Worm (Caenorhabditis elegans) whole organism, L2 larva: ENCODE measurements around the gene F28H7.2.

Source experiments
- C34F6.9 ChIP-seq: fragments of 150-350 bp; optimal IDR thresholded peaks from 2 replicates; lab custom pipeline; 2014; ENCODE audit warnings: missing biosample characterization, missing genetic modification characterization
- F13H6.1 ChIP-seq: sonication (generic microtip); optimal IDR thresholded peaks from 2 replicates; lab custom pipeline; 2016; ENCODE audit warnings: missing genetic modification characterization, missing compliant biosample characterization
- R02D3.7 ChIP-seq: fragments of 150-350 bp; optimal IDR thresholded peaks from 2 replicates; lab custom pipeline; 2014; ENCODE audit warnings: missing biosample characterization, missing genetic modification characterization
- Y55F3AM.14 ChIP-seq: fragments of 200-800 bp; sonication (Bioruptor generic); optimal IDR thresholded peaks from 2 replicates; lab custom pipeline; 2018; ENCODE audit warnings: mild to moderate bottlenecking, missing genetic modification characterization, missing compliant biosample characterization
- ZK546.5 ChIP-seq: sonication (generic microtip); optimal IDR thresholded peaks from 2 replicates; lab custom pipeline; 2017; ENCODE audit warnings: missing biosample characterization, missing genetic modification characterization
- alr-1 ChIP-seq: fragments of 150-350 bp; optimal IDR thresholded peaks from 2 replicates; lab custom pipeline; 2014; ENCODE audit warnings: missing biosample characterization, missing genetic modification characterization
- aly-2 ChIP-seq: fragments of 150-350 bp; optimal IDR thresholded peaks from 2 replicates; lab custom pipeline; 2014; ENCODE audit warnings: missing biosample characterization, missing genetic modification characterization
- ama-1 ChIP-seq: fragments of 150-350 bp; optimal IDR thresholded peaks from 2 replicates; lab custom pipeline; 2018; ENCODE audit warnings: inconsistent platforms
- blmp-1 ChIP-seq: sonication (generic microtip); optimal IDR thresholded peaks from 2 replicates; lab custom pipeline; 2017; ENCODE audit warnings: missing genetic modification characterization, mild to moderate bottlenecking, missing compliant biosample characterization, antibody characterized with exemption, moderate library complexity; ENCODE audit not compliant: insufficient read depth
- ceh-16 ChIP-seq: fragments of 150-350 bp; optimal IDR thresholded peaks from 2 replicates; lab custom pipeline; 2014; ENCODE audit warnings: missing biosample characterization, missing genetic modification characterization
- ceh-82 ChIP-seq: fragments of 150-350 bp; optimal IDR thresholded peaks from 2 replicates; lab custom pipeline; 2014; ENCODE audit warnings: missing biosample characterization, missing genetic modification characterization
- crh-2 ChIP-seq: sonication (generic microtip); optimal IDR thresholded peaks from 2 replicates; lab custom pipeline; 2017; ENCODE audit warnings: missing biosample characterization, missing genetic modification characterization
- dmd-4 ChIP-seq: sonication (generic microtip); optimal IDR thresholded peaks from 2 replicates; lab custom pipeline; 2017; ENCODE audit warnings: missing biosample characterization, missing genetic modification characterization
- egl-27 ChIP-seq: sonication (generic microtip); optimal IDR thresholded peaks from 3 replicates; lab custom pipeline; 2017; ENCODE audit warnings: missing biosample characterization, missing genetic modification reagents, missing genetic modification characterization
- elt-1 ChIP-seq: fragments of 150-350 bp; optimal IDR thresholded peaks from 2 replicates; lab custom pipeline; 2014; ENCODE audit warnings: missing biosample characterization, missing genetic modification characterization
- elt-3 ChIP-seq: sonication (generic microtip); optimal IDR thresholded peaks from 2 replicates; lab custom pipeline; 2017; ENCODE audit warnings: missing biosample characterization, missing genetic modification characterization
- fos-1 ChIP-seq: fragments of 150-350 bp; optimal IDR thresholded peaks from 2 replicates; lab custom pipeline; 2014; ENCODE audit warnings: missing biosample characterization, missing genetic modification characterization
- gmeb-1 ChIP-seq: fragments of 150-350 bp; optimal IDR thresholded peaks from 2 replicates; lab custom pipeline; 2014; ENCODE audit warnings: missing biosample characterization, missing genetic modification characterization
- lin-11 ChIP-seq: fragments of 150-350 bp; sonication (generic microtip); optimal IDR thresholded peaks from 2 replicates; lab custom pipeline; 2014; ENCODE audit warnings: missing biosample characterization, missing genetic modification characterization, inconsistent platforms, mixed read lengths
- lin-13 ChIP-seq: fragments of 150-350 bp; optimal IDR thresholded peaks from 2 replicates; lab custom pipeline; 2014; ENCODE audit warnings: missing biosample characterization, missing genetic modification reagents, missing genetic modification characterization
- lin-39 ChIP-seq: fragments of 150-350 bp; optimal IDR thresholded peaks from 2 replicates; lab custom pipeline; 2014; ENCODE audit warnings: missing biosample characterization, missing genetic modification reagents, missing genetic modification characterization
- lsy-2 ChIP-seq, 2 experiments: fragments of 150-350 bp in 1 of 2; sonication (generic microtip) in 1 of 2; optimal IDR thresholded peaks; 2 replicates each; lab custom pipeline; 2014 to 2017; ENCODE audit warnings: missing biosample characterization in 2 of 2, missing genetic modification characterization in 2 of 2
- mab-5 ChIP-seq: fragments of 150-350 bp; optimal IDR thresholded peaks from 2 replicates; lab custom pipeline; 2014; ENCODE audit warnings: missing biosample characterization, missing genetic modification characterization
- mbf-1 ChIP-seq: sonication (generic microtip); optimal IDR thresholded peaks from 2 replicates; lab custom pipeline; 2017; ENCODE audit warnings: missing biosample characterization, missing genetic modification characterization
- mdl-1 ChIP-seq, 2 experiments: fragments of 150-350 bp in 1 of 2; sonication (generic microtip) in 1 of 2; optimal IDR thresholded peaks; 2 replicates each; lab custom pipeline; 2017; ENCODE audit warnings: missing biosample characterization in 2 of 2, missing genetic modification characterization in 2 of 2
- nhr-10 ChIP-seq: sonication (generic microtip); optimal IDR thresholded peaks from 2 replicates; lab custom pipeline; 2017; ENCODE audit warnings: missing biosample characterization, missing genetic modification characterization
- nhr-11 ChIP-seq: fragments of 150-350 bp; optimal IDR thresholded peaks from 2 replicates; lab custom pipeline; 2014; ENCODE audit warnings: missing biosample characterization, missing genetic modification characterization
- nhr-12 ChIP-seq: fragments of 150-350 bp; optimal IDR thresholded peaks from 2 replicates; lab custom pipeline; 2014; ENCODE audit warnings: missing biosample characterization, missing genetic modification characterization
- nhr-129 ChIP-seq: fragments of 150-350 bp; optimal IDR thresholded peaks from 2 replicates; lab custom pipeline; 2014; ENCODE audit warnings: missing biosample characterization, missing genetic modification characterization
- nhr-23 ChIP-seq: fragments of 150-350 bp; optimal IDR thresholded peaks from 2 replicates; lab custom pipeline; 2014; ENCODE audit warnings: missing biosample characterization, missing genetic modification reagents, missing genetic modification characterization
- nhr-77 ChIP-seq: fragments of 150-350 bp; optimal IDR thresholded peaks from 2 replicates; lab custom pipeline; 2014; ENCODE audit warnings: missing biosample characterization, missing genetic modification characterization
- peb-1 ChIP-seq: fragments of 150-350 bp; optimal IDR thresholded peaks from 2 replicates; lab custom pipeline; 2014; ENCODE audit warnings: missing biosample characterization, missing genetic modification characterization
- sem-4 ChIP-seq: fragments of 150-350 bp; optimal IDR thresholded peaks from 2 replicates; lab custom pipeline; 2014; ENCODE audit warnings: missing biosample characterization, missing genetic modification reagents, missing genetic modification characterization
- skn-1 ChIP-seq: sonication (generic microtip); optimal IDR thresholded peaks from 2 replicates; lab custom pipeline; 2017; ENCODE audit warnings: missing biosample characterization, missing genetic modification characterization
- sma-3 ChIP-seq: sonication (generic microtip); optimal IDR thresholded peaks from 2 replicates; lab custom pipeline; 2016; ENCODE audit warnings: missing genetic modification reagents, missing genetic modification characterization, missing compliant biosample characterization
- sma-9 ChIP-seq, 2 experiments: fragments of 150-350 bp in 1 of 2; sonication (generic microtip) in 1 of 2; optimal IDR thresholded peaks; 2 replicates each; lab custom pipeline; 2014 to 2016; ENCODE audit warnings: missing genetic modification characterization in 2 of 2, mild to moderate bottlenecking in 1 of 2, missing biosample characterization in 1 of 2, missing compliant biosample characterization in 1 of 2, missing genetic modification reagents in 1 of 2, moderate library complexity in 1 of 2
- snpc-4 ChIP-seq: fragments of 150-350 bp; optimal IDR thresholded peaks from 2 replicates; lab custom pipeline; 2014; ENCODE audit warnings: missing biosample characterization, missing genetic modification characterization
- unc-39 ChIP-seq: fragments of 150-350 bp; optimal IDR thresholded peaks from 2 replicates; lab custom pipeline; 2014; ENCODE audit warnings: missing biosample characterization, missing genetic modification characterization
- unc-55 ChIP-seq: fragments of 150-350 bp; sonication (generic microtip); optimal IDR thresholded peaks from 3 replicates; lab custom pipeline; 2014; ENCODE audit warnings: missing biosample characterization, missing genetic modification reagents, missing genetic modification characterization
- unc-62 ChIP-seq: fragments of 150-350 bp; optimal IDR thresholded peaks from 2 replicates; lab custom pipeline; 2014; ENCODE audit warnings: missing biosample characterization, missing genetic modification reagents, missing genetic modification characterization
- zag-1 ChIP-seq: fragments of 150-350 bp; optimal IDR thresholded peaks from 2 replicates; lab custom pipeline; 2014; ENCODE audit warnings: missing biosample characterization, missing genetic modification characterization
- ztf-1 ChIP-seq: fragments of 200-800 bp; sonication (Bioruptor generic); conservative IDR thresholded peaks from 2 replicates; pipeline ENCODE4 v1.3.6; 2022; ENCODE audit warnings: missing genetic modification characterization, missing compliant biosample characterization
- ztf-11 ChIP-seq: sonication (generic microtip); optimal IDR thresholded peaks from 2 replicates; lab custom pipeline; 2017; ENCODE audit warnings: missing biosample characterization, missing genetic modification characterization
- ztf-4 ChIP-seq: fragments of 150-350 bp; optimal IDR thresholded peaks from 2 replicates; lab custom pipeline; 2014; ENCODE audit warnings: missing biosample characterization, missing genetic modification characterization

Gene F28H7.2

DNA sequence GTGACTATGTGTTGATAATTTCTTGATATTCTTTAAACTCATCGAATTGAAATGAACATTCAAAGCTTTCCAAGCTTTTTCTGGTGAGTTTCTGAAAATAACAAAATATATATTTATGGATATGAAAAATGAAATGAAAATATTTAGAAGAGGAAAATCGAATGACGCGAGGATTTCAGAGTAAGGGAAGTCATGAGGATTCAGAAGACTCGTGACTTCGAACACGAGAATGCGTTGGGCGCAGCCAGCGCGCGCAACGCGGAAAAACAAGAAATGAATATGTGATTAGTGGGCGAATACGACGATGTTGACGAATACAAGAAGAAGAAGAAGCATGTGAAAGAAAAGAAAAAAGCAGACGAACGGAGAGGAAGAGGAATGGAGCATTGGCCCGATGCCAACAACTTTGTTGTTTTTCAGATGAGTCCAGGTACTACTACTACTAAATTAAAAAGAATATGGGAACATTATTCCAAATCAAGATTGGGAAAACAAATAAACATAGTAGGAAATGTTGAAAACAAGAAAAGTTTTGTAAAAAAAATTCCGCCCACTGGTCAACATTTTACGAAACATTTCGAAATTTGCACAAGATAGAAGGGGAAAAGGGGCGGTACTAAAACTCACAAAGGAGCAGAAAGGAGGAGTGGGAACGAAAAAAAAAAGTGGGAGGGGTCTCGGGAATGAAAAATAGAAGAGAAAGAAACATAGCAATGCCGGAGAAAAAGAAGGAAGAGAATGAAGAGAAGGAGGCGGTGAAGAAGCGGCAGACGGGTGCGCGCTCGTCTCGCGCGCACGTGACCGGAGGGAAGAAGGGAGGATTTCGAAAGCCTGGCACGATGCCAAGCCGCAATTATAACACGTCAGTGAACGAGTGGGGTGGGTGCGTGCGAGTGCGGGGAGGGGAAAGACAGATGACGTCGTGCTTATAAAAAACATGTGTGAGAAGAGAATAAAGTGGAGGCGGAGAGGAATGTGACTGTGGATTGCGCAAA is 32.2 kb upstream of the F28H7.2 start (continued):
- TF ChIP-seq mdl-1 (tag; optimal IDR thresholded peaks at IDR 0.05; lab: Kevin White, UChicago), result peak; percentile 98 to 99
- no peak for TF ChIP-seq nhr-77 (tag; lab: Kevin White, UChicago)
- peak; percentile 94 for TF ChIP-seq zag-1 (tag; lab: Kevin White, UChicago)
- TF ChIP-seq aly-2, result no peak
- peak; percentile 94 for TF ChIP-seq ceh-16 (tag; lab: Kevin White, UChicago)
- peak; percentile 90 for TF ChIP-seq unc-55
- TF ChIP-seq dmd-4 (tag; lab: Kevin White, UChicago), result no peak
- peak; percentile 87 for TF ChIP-seq lin-13
- TF ChIP-seq alr-1, result no peak
- no peak for TF ChIP-seq nhr-10
- no peak for TF ChIP-seq nhr-11 (tag; lab: Kevin White, UChicago)
- no peak for TF ChIP-seq ZK546.5 (tag; lab: Kevin White, UChicago)
- TF ChIP-seq ztf-11 (tag; lab: Kevin White, UChicago), result peak; percentile 13
- TF ChIP-seq mab-5, result peak; percentile 84
- peak; percentile 98 for TF ChIP-seq sem-4 (tag; lab: Kevin White, UChicago)
- TF ChIP-seq ama-1 (lab: Kevin White, UChicago), result peak; percentile 81
- TF ChIP-seq nhr-23 (tag; lab: Kevin White, UChicago), result no peak
- no peak for TF ChIP-seq ztf-1 (GFP tag; lab: Robert Waterston, UW)
- TF ChIP-seq gmeb-1 (tag; lab: Kevin White, UChicago), result peak; percentile 75
- no peak for TF ChIP-seq mbf-1 (tag; lab: Kevin White, UChicago)
- peak; percentile 89 for TF ChIP-seq nhr-129 (tag; lab: Kevin White, UChicago)
- TF ChIP-seq lin-39 (tag; lab: Kevin White, UChicago), result peak; percentile 17
- TF ChIP-seq sma-3 (GFP tag; lab: Kevin White, UChicago), result peak; percentile 49

DNA sequence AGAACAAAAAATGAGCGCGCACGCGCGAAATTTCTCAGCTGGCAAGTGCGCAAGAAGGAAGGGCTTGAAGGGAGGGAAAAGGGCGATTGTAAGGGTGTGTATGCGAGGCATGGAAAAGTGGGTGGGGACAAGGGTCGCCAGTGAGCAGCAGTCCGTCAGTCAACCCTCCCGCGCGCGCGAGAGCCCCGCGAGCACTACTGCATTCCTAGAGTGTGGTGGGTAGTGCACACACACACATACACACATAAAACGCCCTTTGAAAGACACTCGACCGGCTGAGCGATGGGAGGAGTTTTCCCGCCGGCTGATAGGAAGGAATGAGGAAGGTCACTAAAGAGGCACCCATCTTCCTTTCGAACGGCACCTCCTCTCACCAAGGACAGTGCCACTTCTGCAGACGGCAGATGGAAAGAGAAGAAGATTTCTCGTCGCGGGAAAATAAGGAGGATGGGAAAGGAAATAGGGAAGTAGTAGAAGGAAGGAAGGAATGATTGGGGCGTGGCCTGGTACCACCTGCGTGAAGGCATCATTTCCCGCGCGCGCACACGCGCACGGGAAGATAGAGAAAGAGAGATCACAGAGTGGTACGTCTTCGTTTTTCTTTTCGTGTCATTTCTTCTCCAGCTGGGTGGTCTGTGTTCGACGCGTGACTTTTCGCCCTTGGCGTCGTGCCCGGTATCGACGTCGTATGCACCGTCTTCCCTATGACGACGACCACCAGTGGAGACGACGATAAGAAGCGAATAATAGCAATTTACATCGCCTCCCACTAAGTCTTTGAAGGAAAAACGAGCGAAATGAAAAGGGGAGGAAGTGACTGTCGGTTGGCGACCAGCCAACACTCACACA is 30.6 kb upstream of the F28H7.2 start:
- TF ChIP-seq elt-1 (tag; lab: Kevin White, UChicago) (no peak), ztf-11 (tag; lab: Kevin White, UChicago) (no peak), ZK546.5 (tag; lab: Kevin White, UChicago) (no peak), nhr-11 (tag; lab: Kevin White, UChicago) (no peak), nhr-12 (no peak), snpc-4 (tag; lab: Kevin White, UChicago) (no peak), egl-27 (tag; lab: Kevin White, UChicago) (peak; percentile 33), mdl-1 (tag; optimal IDR thresholded peaks at IDR 0.05; lab: Kevin White, UChicago) (peak; percentile 75 to 77), mab-5 (no peak), peb-1 (tag; lab: Kevin White, UChicago) (peak; percentile 51), C34F6.9 (tag; lab: Kevin White, UChicago) (peak; percentile 55), zag-1 (tag; lab: Kevin White, UChicago) (no peak), unc-55 (no peak), sma-9 (GFP tag; optimal IDR thresholded peaks at IDR 0.05; lab: Kevin White, UChicago) (peak; percentile 97), sma-9 (tag; optimal IDR thresholded peaks at IDR 0.05; lab: Kevin White, UChicago) (peak; percentile 28), aly-2 (no peak), ztf-1 (GFP tag; lab: Robert Waterston, UW) (no peak), lin-13 (no peak), nhr-23 (tag; lab: Kevin White, UChicago) (no peak), blmp-1 (peak; percentile 95), R02D3.7 (no peak), ceh-82 (tag; lab: Kevin White, UChicago) (no peak), dmd-4 (tag; lab: Kevin White, UChicago) (no peak), nhr-129 (tag; lab: Kevin White, UChicago) (peak; percentile 35), lin-39 (tag; lab: Kevin White, UChicago) (no peak), elt-3 (no peak), nhr-10 (no peak), skn-1 (no peak), gmeb-1 (tag; lab: Kevin White, UChicago) (peak; percentile 29), fos-1 (tag; lab: Kevin White, UChicago) (peak; percentile 53), Y55F3AM.14 (GFP tag; lab: Kevin White, UChicago) (peak; percentile 93), F13H6.1 (peak; percentile 37), ztf-4 (tag; lab: Kevin White, UChicago) (no peak), ceh-16 (tag; lab: Kevin White, UChicago) (peak; percentile 97), lsy-2 (tag; optimal IDR thresholded peaks at IDR 0.05; lab: Kevin White, UChicago) (no peak), alr-1 (no peak), unc-39 (no peak), mbf-1 (tag; lab: Kevin White, UChicago) (no peak), crh-2 (tag; lab: Kevin White, UChicago) (peak; percentile 38), sma-3 (GFP tag; lab: Kevin White, UChicago) (peak; percentile 92), sem-4 (tag; lab: Kevin White, UChicago) (peak; percentile 44), unc-62 (GFP tag; lab: Kevin White, UChicago) (no peak), lin-11 (tag; lab: Kevin White, UChicago) (no peak), nhr-77 (tag; lab: Kevin White, UChicago) (no peak)
